Worm (Caenorhabditis elegans) whole organism, L1 larva: ENCODE data around the gene cec-3.
A peak's percentile ranks its signal among the peaks of the same experiment; 100 is the strongest.

Experiments
- C34B4.2 ChIP-seq: sonication (generic microtip); optimal IDR thresholded peaks from 2 replicates; lab custom pipeline; 2017; ENCODE audit warnings: mild to moderate bottlenecking, missing genetic modification characterization, missing compliant biosample characterization
- F16B12.6 ChIP-seq: fragments of 150-350 bp; optimal IDR thresholded peaks from 2 replicates; lab custom pipeline; 2014; ENCODE audit warnings: missing biosample characterization, missing genetic modification characterization
- aly-2 ChIP-seq: fragments of 150-350 bp; optimal IDR thresholded peaks from 2 replicates; lab custom pipeline; 2014; ENCODE audit warnings: missing biosample characterization, missing genetic modification characterization
- blmp-1 ChIP-seq: fragments of 150-350 bp; optimal IDR thresholded peaks from 2 replicates; lab custom pipeline; 2014; ENCODE audit warnings: missing biosample characterization, missing genetic modification characterization
- ceh-63 ChIP-seq: fragments of 200-800 bp; sonication (Bioruptor generic); optimal IDR thresholded peaks from 2 replicates; lab custom pipeline; 2018; ENCODE audit warnings: mild to moderate bottlenecking, missing genetic modification characterization, missing compliant biosample characterization
- ceh-8 ChIP-seq: fragments of 200-800 bp; sonication (Bioruptor generic); optimal IDR thresholded peaks from 2 replicates; lab custom pipeline; 2018; ENCODE audit warnings: mild to moderate bottlenecking, missing genetic modification characterization, moderate library complexity, missing compliant biosample characterization
- ceh-82 ChIP-seq, 3 experiments: fragments of 150-350 bp in 1 of 3; sonication (generic microtip) in 2 of 3; optimal IDR thresholded peaks; 2 replicates each; lab custom pipeline; 2014 to 2017; ENCODE audit warnings: missing biosample characterization in 3 of 3, missing genetic modification characterization in 3 of 3
- ceh-88 ChIP-seq: fragments of 200-800 bp; sonication (Bioruptor generic); IDR thresholded peaks from 2 replicates; pipeline ENCODE4 v1.3.6; 2022; ENCODE audit warnings: missing genetic modification characterization, missing compliant biosample characterization
- ceh-90 ChIP-seq: sonication (generic microtip); optimal IDR thresholded peaks from 2 replicates; lab custom pipeline; 2016; ENCODE audit warnings: missing genetic modification characterization, missing compliant biosample characterization
- ces-1 ChIP-seq: fragments of 150-350 bp; optimal IDR thresholded peaks from 2 replicates; lab custom pipeline; 2014; ENCODE audit warnings: missing biosample characterization, missing genetic modification reagents, missing genetic modification characterization
- dpl-1 ChIP-seq, 3 experiments: fragments of 150-350 bp in 2 of 3; sonication (generic microtip) in 1 of 3; optimal IDR thresholded peaks; 2 replicates each; lab custom pipeline; 2014 to 2017; ENCODE audit warnings: missing biosample characterization in 3 of 3, missing genetic modification characterization in 3 of 3, missing genetic modification reagents in 3 of 3
- dsc-1 ChIP-seq: sonication (generic microtip); optimal IDR thresholded peaks from 2 replicates; lab custom pipeline; 2016; ENCODE audit warnings: mild to moderate bottlenecking, missing genetic modification characterization, missing compliant biosample characterization
- efl-1 ChIP-seq, 4 experiments: fragments of 150-350 bp; optimal IDR thresholded peaks in 3 of 4; peaks in 1 of 4; 1 replicate in 1 of 4; 2 replicates in 3 of 4; lab custom pipeline; 2014; ENCODE audit warnings: missing biosample characterization in 2 of 4, missing genetic modification characterization in 2 of 4, missing genetic modification reagents in 2 of 4
- elt-2 ChIP-seq: sonication (generic microtip); optimal IDR thresholded peaks from 2 replicates; lab custom pipeline; 2016; ENCODE audit warnings: missing genetic modification characterization, mild to moderate bottlenecking, inconsistent platforms, missing compliant biosample characterization, missing genetic modification reagents
- elt-3 ChIP-seq, 6 experiments: fragments of 150-350 bp in 1 of 6; sonication (generic microtip); optimal IDR thresholded peaks; 2 replicates each; lab custom pipeline; 2017 to 2018; ENCODE audit warnings: missing biosample characterization in 6 of 6, missing genetic modification characterization in 6 of 6, inconsistent platforms in 1 of 6
- ets-5 ChIP-seq: fragments of 200-800 bp; sonication (Bioruptor generic); IDR thresholded peaks from 2 replicates; pipeline ENCODE4 v1.3.6; 2022; ENCODE audit warnings: missing genetic modification characterization, missing compliant biosample characterization
- fkh-10 ChIP-seq: sonication (generic microtip); optimal IDR thresholded peaks from 2 replicates; lab custom pipeline; 2017; ENCODE audit warnings: missing biosample characterization, missing genetic modification reagents, missing genetic modification characterization
- fkh-8 ChIP-seq: sonication (generic microtip); optimal IDR thresholded peaks from 2 replicates; lab custom pipeline; 2016; ENCODE audit warnings: mild to moderate bottlenecking, missing genetic modification characterization, missing compliant biosample characterization
- grh-1 ChIP-seq: fragments of 200-800 bp; sonication (Bioruptor generic); IDR thresholded peaks from 2 replicates; pipeline ENCODE4 v1.3.6; 2022; ENCODE audit warnings: missing genetic modification reagents, missing genetic modification characterization, missing compliant biosample characterization
- hpl-2 ChIP-seq: fragments of 150-350 bp; optimal IDR thresholded peaks from 2 replicates; lab custom pipeline; 2014; ENCODE audit warnings: missing biosample characterization, missing genetic modification reagents, missing genetic modification characterization
- irx-1 ChIP-seq: sonication (generic microtip); optimal IDR thresholded peaks from 2 replicates; lab custom pipeline; 2016; ENCODE audit warnings: missing genetic modification characterization, missing compliant biosample characterization
- lin-14 ChIP-seq: fragments of 200-800 bp; sonication (Bioruptor generic); optimal IDR thresholded peaks from 2 replicates; lab custom pipeline; 2018; ENCODE audit warnings: mild to moderate bottlenecking, missing genetic modification characterization, moderate library complexity, missing compliant biosample characterization
- lin-35 ChIP-seq, 2 experiments: fragments of 150-350 bp; optimal IDR thresholded peaks; 2 replicates each; lab custom pipeline; 2014; ENCODE audit warnings: missing biosample characterization in 2 of 2, missing genetic modification characterization in 2 of 2, missing genetic modification reagents in 2 of 2
- lsy-2 ChIP-seq, 2 experiments: fragments of 150-350 bp; optimal IDR thresholded peaks; 2 replicates each; lab custom pipeline; 2014; ENCODE audit warnings: missing biosample characterization in 2 of 2, missing genetic modification characterization in 2 of 2
- mab-9 ChIP-seq: fragments of 200-800 bp; sonication (Bioruptor generic); IDR thresholded peaks from 2 replicates; pipeline ENCODE4 v1.3.6; 2022; ENCODE audit warnings: missing genetic modification reagents, missing genetic modification characterization, missing compliant biosample characterization
- mdl-1 ChIP-seq, 2 experiments: fragments of 150-350 bp; optimal IDR thresholded peaks; 2 replicates each; lab custom pipeline; 2014 to 2017; ENCODE audit warnings: missing biosample characterization in 2 of 2, missing genetic modification characterization in 2 of 2, inconsistent platforms in 1 of 2
- mep-1 ChIP-seq: fragments of 150-350 bp; optimal IDR thresholded peaks from 2 replicates; lab custom pipeline; 2014; ENCODE audit warnings: missing biosample characterization, missing genetic modification characterization
- nhr-19 ChIP-seq: fragments of 200-800 bp; sonication (Bioruptor generic); conservative IDR thresholded peaks from 2 replicates; pipeline ENCODE4 v1.3.6; 2022; ENCODE audit warnings: missing genetic modification characterization, missing compliant biosample characterization
- nhr-20 ChIP-seq: sonication (generic microtip); optimal IDR thresholded peaks from 2 replicates; lab custom pipeline; 2016; ENCODE audit warnings: mild to moderate bottlenecking, missing genetic modification characterization, missing compliant biosample characterization
- nhr-47 ChIP-seq: sonication (generic microtip); optimal IDR thresholded peaks from 2 replicates; lab custom pipeline; 2016; ENCODE audit warnings: mild to moderate bottlenecking, missing genetic modification characterization, moderate library complexity, missing compliant biosample characterization
- nhr-71 ChIP-seq: sonication (generic microtip); optimal IDR thresholded peaks from 2 replicates; lab custom pipeline; 2016; ENCODE audit warnings: mild to moderate bottlenecking, missing genetic modification characterization, moderate library complexity, missing compliant biosample characterization
- nhr-76 ChIP-seq: sonication (generic microtip); optimal IDR thresholded peaks from 2 replicates; lab custom pipeline; 2017; ENCODE audit warnings: missing biosample characterization, missing genetic modification characterization
- nhr-77 ChIP-seq: fragments of 150-350 bp; optimal IDR thresholded peaks from 2 replicates; lab custom pipeline; 2014; ENCODE audit warnings: missing biosample characterization, missing genetic modification characterization
- nhr-85 ChIP-seq: sonication (generic microtip); peaks from one replicate; lab custom pipeline; 2016; ENCODE audit warnings: missing genetic modification characterization, inconsistent platforms, missing compliant biosample characterization
- nhr-90 ChIP-seq: sonication (generic microtip); optimal IDR thresholded peaks from 2 replicates; lab custom pipeline; 2016; ENCODE audit warnings: mild to moderate bottlenecking, missing genetic modification characterization, missing compliant biosample characterization; ENCODE audit not compliant: poor library complexity
- pqm-1 ChIP-seq: sonication (generic microtip); optimal IDR thresholded peaks from 3 replicates; lab custom pipeline; 2017; ENCODE audit warnings: missing biosample characterization, missing genetic modification characterization
- rnt-1 ChIP-seq: sonication (generic microtip); optimal IDR thresholded peaks from 2 replicates; lab custom pipeline; 2016; ENCODE audit warnings: mild to moderate bottlenecking, missing genetic modification characterization, moderate library complexity, missing compliant biosample characterization
- snpc-4 ChIP-seq: fragments of 150-350 bp; optimal IDR thresholded peaks from 2 replicates; lab custom pipeline; 2014; ENCODE audit warnings: missing biosample characterization, missing genetic modification characterization
- snu-23 ChIP-seq: sonication (generic microtip); optimal IDR thresholded peaks from 2 replicates; lab custom pipeline; 2016; ENCODE audit warnings: missing genetic modification characterization, missing compliant biosample characterization
- sox-4 ChIP-seq: sonication (generic microtip); optimal IDR thresholded peaks from 2 replicates; lab custom pipeline; 2016; ENCODE audit warnings: missing genetic modification characterization, missing compliant biosample characterization
- sup-37 ChIP-seq: fragments of 200-800 bp; sonication (Bioruptor generic); optimal IDR thresholded peaks from 2 replicates; lab custom pipeline; 2018; ENCODE audit warnings: mild to moderate bottlenecking, missing genetic modification characterization, missing compliant biosample characterization
- swsn-7 ChIP-seq: sonication (generic microtip); optimal IDR thresholded peaks from 2 replicates; lab custom pipeline; 2016; ENCODE audit warnings: missing genetic modification characterization, missing compliant biosample characterization
- tbx-2 ChIP-seq: sonication (generic microtip); optimal IDR thresholded peaks from 2 replicates; lab custom pipeline; 2016; ENCODE audit warnings: missing genetic modification characterization, missing compliant biosample characterization
- tlp-1 ChIP-seq: fragments of 150-350 bp; optimal IDR thresholded peaks from 2 replicates; lab custom pipeline; 2014; ENCODE audit warnings: missing biosample characterization, missing genetic modification characterization
- unc-86 ChIP-seq: sonication (generic microtip); optimal IDR thresholded peaks from 2 replicates; lab custom pipeline; 2016; ENCODE audit warnings: missing genetic modification characterization, missing compliant biosample characterization
- unc-98 ChIP-seq: fragments of 200-800 bp; sonication (Bioruptor generic); IDR thresholded peaks from 2 replicates; pipeline ENCODE4 v1.3.6; 2022; ENCODE audit warnings: missing genetic modification characterization, missing compliant biosample characterization
- vab-15 ChIP-seq: sonication (generic microtip); optimal IDR thresholded peaks from 2 replicates; lab custom pipeline; 2017; ENCODE audit warnings: missing genotype, mild to moderate bottlenecking, missing genetic modification characterization, missing compliant biosample characterization
- xbp-1 ChIP-seq: sonication (generic microtip); optimal IDR thresholded peaks from 2 replicates; lab custom pipeline; 2016; ENCODE audit warnings: missing genetic modification characterization, missing compliant biosample characterization
- ztf-4 ChIP-seq: fragments of 150-350 bp; optimal IDR thresholded peaks from 2 replicates; lab custom pipeline; 2014; ENCODE audit warnings: missing biosample characterization, missing genetic modification characterization

The cec-3 gene

ce11 chrII:7808950-7809349, 48.5 kb downstream of the cec-3 start:
- TF ChIP-seq pqm-1 (tag; lab: Kevin White, UChicago) (peak; percentile 38), tlp-1 (tag; lab: Kevin White, UChicago) (peak; percentile 25), ces-1 (GFP tag; lab: Kevin White, UChicago) (no peak), vab-15 (tag; lab: Kevin White, UChicago) (no peak), grh-1 (GFP tag; lab: Robert Waterston, UW) (0 out of 2 replicates have a peak, but pooled peaks have one; percentile 6), tbx-2 (tag; lab: Kevin White, UChicago) (peak; percentile 7), efl-1 (optimal IDR thresholded peaks at IDR 0.05; lab: Kevin White, UChicago) (peak in 1 of 2 experiments; percentile 13), efl-1 (GFP tag; optimal IDR thresholded peaks at IDR 0.05 in 1 of 2; lab: Kevin White, UChicago) (peak in 1 of 2 experiments; percentile 94), rnt-1 (tag; lab: Kevin White, UChicago) (peak; percentile 66), F16B12.6 (tag; lab: Kevin White, UChicago) (no peak), nhr-19 (GFP tag; lab: Robert Waterston, UW) (peak; percentile 58), ceh-82 (tag; optimal IDR thresholded peaks at IDR 0.05; lab: Kevin White, UChicago) (no peak), nhr-47 (peak; percentile 36), nhr-71 (tag; lab: Kevin White, UChicago) (peak; percentile 70), snu-23 (GFP tag; lab: Kevin White, UChicago) (peak; percentile 45), dsc-1 (tag; lab: Kevin White, UChicago) (no peak), sup-37 (GFP tag; lab: Kevin White, UChicago) (no peak), lsy-2 (tag; optimal IDR thresholded peaks at IDR 0.05; lab: Kevin White, UChicago) (peak; percentile 17 to 20), ets-5 (GFP tag; lab: Robert Waterston, UW) (no peak), elt-2 (tag; lab: Kevin White, UChicago) (peak; percentile 94), mep-1 (tag; lab: Kevin White, UChicago) (no peak), irx-1 (tag; lab: Kevin White, UChicago) (peak; percentile 13), sox-4 (tag; lab: Kevin White, UChicago) (no peak), unc-86 (no peak), mdl-1 (tag; optimal IDR thresholded peaks at IDR 0.05; lab: Kevin White, UChicago) (peak in 1 of 2 experiments; percentile 39), nhr-90 (tag; lab: Kevin White, UChicago) (peak; percentile 55), elt-3 (tag; optimal IDR thresholded peaks at IDR 0.05; lab: Kevin White, UChicago) (peak in 1 of 6 experiments; percentile 4), hpl-2 (GFP tag; lab: Kevin White, UChicago) (no peak), nhr-76 (tag; lab: Kevin White, UChicago) (no peak), ceh-63 (GFP tag; lab: Kevin White, UChicago) (no peak), C34B4.2 (tag; lab: Kevin White, UChicago) (no peak), nhr-85 (tag; lab: Kevin White, UChicago) (peak; percentile 86), swsn-7 (tag; lab: Kevin White, UChicago) (peak; percentile 40), ztf-4 (tag; lab: Kevin White, UChicago) (no peak), nhr-20 (tag; lab: Kevin White, UChicago) (peak; percentile 52), lin-14 (GFP tag; lab: Kevin White, UChicago) (peak; percentile 78), blmp-1 (tag; lab: Kevin White, UChicago) (peak; percentile 57), lin-35 (GFP tag; optimal IDR thresholded peaks at IDR 0.05; lab: Kevin White, UChicago) (peak in 1 of 2 experiments; percentile 61)

ce11 chrII:7808153-7808552, 49.2 kb downstream of the cec-3 start:
- TF ChIP-seq nhr-20 (tag; lab: Kevin White, UChicago) (peak; percentile 24), ceh-90 (tag; lab: Kevin White, UChicago) (no peak), fkh-10 (GFP tag; lab: Kevin White, UChicago) (no peak), grh-1 (GFP tag; lab: Robert Waterston, UW) (peak; percentile 67), dpl-1 (GFP tag; optimal IDR thresholded peaks at IDR 0.05; lab: Kevin White, UChicago) (no peak), rnt-1 (tag; lab: Kevin White, UChicago) (peak; percentile 18), ceh-82 (tag; optimal IDR thresholded peaks at IDR 0.05; lab: Kevin White, UChicago) (no peak), irx-1 (tag; lab: Kevin White, UChicago) (peak; percentile 12), lin-35 (GFP tag; optimal IDR thresholded peaks at IDR 0.05; lab: Kevin White, UChicago) (no peak), nhr-85 (tag; lab: Kevin White, UChicago) (peak; percentile 77), blmp-1 (tag; lab: Kevin White, UChicago) (peak; percentile 71), ceh-8 (GFP tag; lab: Kevin White, UChicago) (no peak), elt-3 (tag; optimal IDR thresholded peaks at IDR 0.05; lab: Kevin White, UChicago) (peak in 1 of 6 experiments; percentile 24), mep-1 (tag; lab: Kevin White, UChicago) (no peak), ceh-88 (GFP tag; lab: Robert Waterston, UW) (no peak), xbp-1 (no peak), lin-14 (GFP tag; lab: Kevin White, UChicago) (peak; percentile 8), nhr-71 (tag; lab: Kevin White, UChicago) (peak; percentile 23), mab-9 (no peak), fkh-8 (tag; lab: Kevin White, UChicago) (no peak), nhr-77 (tag; lab: Kevin White, UChicago) (no peak), C34B4.2 (tag; lab: Kevin White, UChicago) (no peak), aly-2 (no peak), unc-98 (GFP tag; lab: Robert Waterston, UW) (no peak), snpc-4 (no peak), ceh-63 (GFP tag; lab: Kevin White, UChicago) (no peak)
